Fruit fly (Drosophila melanogaster): ENCODE measurements around the gene Mitofilin.

- no peak for TF ChIP-seq Eip93F (GFP tag; optimal IDR thresholded peaks at IDR 0.05)
- no peak for TF ChIP-seq Eip78C (GFP tag)
- TF ChIP-seq topi (GFP tag; optimal IDR thresholded peaks at IDR 0.05): no peak
- TF ChIP-seq CG8319 (GFP tag; optimal IDR thresholded peaks at IDR 0.05): no peak
- no peak for TF ChIP-seq Sox14 (GFP tag; optimal IDR thresholded peaks at IDR 0.05)
- TF ChIP-seq CG6854 (GFP tag; optimal IDR thresholded peaks at IDR 0.05): no peak
- TF ChIP-seq Hr4 (GFP tag; optimal IDR thresholded peaks at IDR 0.05): no peak
- TF ChIP-seq OdsH (GFP tag; optimal IDR thresholded peaks at IDR 0.05): no peak
- no peak for TF ChIP-seq CG4318 (GFP tag; optimal IDR thresholded peaks at IDR 0.05)
- TF ChIP-seq Met (GFP tag; optimal IDR thresholded peaks at IDR 0.05): no peak
- no peak for TF ChIP-seq Hr39 (GFP tag; optimal IDR thresholded peaks at IDR 0.05)
- no peak for TF ChIP-seq Lpt (GFP tag; optimal IDR thresholded peaks at IDR 0.05)
- no peak for TF ChIP-seq CG7368 (GFP tag; optimal IDR thresholded peaks at IDR 0.05)
Measured at dm6 chr3R:22040400-22040799, 17.3 kb upstream of the Mitofilin start.

Data from whole organism, prepupa.